Worm (Caenorhabditis elegans) whole organism, midembryonic: ENCODE data around the gene srj-11.

Source experiments
- T22C8.4 ChIP-seq: fragments of 200-800 bp; sonication (Bioruptor generic); IDR thresholded peaks from 2 replicates; pipeline ENCODE4 v1.3.6; 2022; ENCODE audit warnings: missing genetic modification characterization, missing compliant biosample characterization
- flt-1 ChIP-seq: fragments of 200-800 bp; sonication (Bioruptor generic); IDR thresholded peaks from 2 replicates; pipeline ENCODE4 v1.3.6; 2022; ENCODE audit warnings: missing genetic modification characterization, missing compliant biosample characterization
- klf-2 ChIP-seq: fragments of 200-800 bp; sonication (Bioruptor generic); conservative IDR thresholded peaks from 2 replicates; pipeline ENCODE4 v1.3.6; 2022; ENCODE audit warnings: missing genetic modification reagents, missing genetic modification characterization, missing compliant biosample characterization
- med-1 ChIP-seq: sonication (generic microtip); optimal IDR thresholded peaks from 2 replicates; lab custom pipeline; 2017; ENCODE audit warnings: missing genetic modification characterization, mild to moderate bottlenecking, missing compliant biosample characterization, antibody characterized with exemption, missing genetic modification reagents; ENCODE audit not compliant: insufficient read depth
- ref-1 ChIP-seq: fragments of 200-800 bp; sonication (Bioruptor generic); conservative IDR thresholded peaks from 2 replicates; pipeline ENCODE4 v1.3.6; 2022; ENCODE audit warnings: missing genetic modification reagents, missing genetic modification characterization, missing compliant biosample characterization
- tab-1 ChIP-seq: fragments of 200-800 bp; sonication (Bioruptor generic); IDR thresholded peaks from 2 replicates; pipeline ENCODE4 v1.3.6; 2022; ENCODE audit warnings: missing genetic modification characterization, missing compliant biosample characterization

DNA sequence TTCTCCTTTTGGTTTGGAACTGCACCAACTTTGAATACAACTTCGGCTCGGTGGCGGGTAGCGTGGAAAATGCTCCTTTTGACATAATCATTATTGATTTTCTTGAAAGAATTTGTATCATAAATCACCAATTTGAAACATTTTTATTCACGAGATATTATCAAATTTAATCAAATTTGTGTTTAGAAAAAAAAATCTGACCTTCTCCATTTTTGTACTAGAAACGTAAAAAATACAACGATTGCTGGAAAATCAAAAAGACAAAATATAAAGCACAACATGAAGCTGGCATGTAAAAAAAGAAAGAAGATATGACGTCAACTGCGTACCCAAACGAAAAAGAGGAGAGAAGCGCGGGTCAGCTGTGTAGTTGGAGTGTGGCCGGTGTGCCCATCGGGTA, 40.9 kb upstream of the srj-11 start, which contains the start of gene K08D9.4:
- TF ChIP-seq klf-2 (no peak), med-1 (no peak), tab-1 (GFP tag; lab: Robert Waterston, UW) (no peak), ref-1 (no peak), flt-1 (no peak), T22C8.4 (no peak)
